Worm (Caenorhabditis elegans) whole organism, L3 larva: ENCODE results near the gene syg-1.

ENCODE experiments used
- R02D3.7 ChIP-seq: fragments of 150-350 bp; optimal IDR thresholded peaks from 2 replicates; lab custom pipeline; 2014; ENCODE audit warnings: missing biosample characterization, missing genetic modification characterization
- ZK546.5 ChIP-seq: sonication (generic microtip); optimal IDR thresholded peaks from 2 replicates; lab custom pipeline; 2017; ENCODE audit warnings: missing biosample characterization, missing genetic modification characterization
- aly-2 ChIP-seq: fragments of 150-350 bp; optimal IDR thresholded peaks from 2 replicates; lab custom pipeline; 2014; ENCODE audit warnings: missing biosample characterization, missing genetic modification characterization
- ama-1 ChIP-seq: fragments of 150-350 bp; optimal IDR thresholded peaks from 2 replicates; lab custom pipeline; 2018
- ceh-16 ChIP-seq: sonication (generic microtip); optimal IDR thresholded peaks from 2 replicates; lab custom pipeline; 2017; ENCODE audit warnings: missing biosample characterization, missing genetic modification characterization
- ceh-28 ChIP-seq: fragments of 150-350 bp; optimal IDR thresholded peaks from 2 replicates; lab custom pipeline; 2014; ENCODE audit warnings: missing biosample characterization, missing genetic modification reagents, missing genetic modification characterization
- ceh-82 ChIP-seq: fragments of 150-350 bp; optimal IDR thresholded peaks from 2 replicates; lab custom pipeline; 2014; ENCODE audit warnings: missing biosample characterization, missing genetic modification characterization
- egl-27 ChIP-seq: sonication (generic microtip); optimal IDR thresholded peaks from 4 replicates; lab custom pipeline; 2017; ENCODE audit warnings: missing biosample characterization, missing genetic modification reagents, missing genetic modification characterization
- egl-5 ChIP-seq: fragments of 150-350 bp; optimal IDR thresholded peaks from 2 replicates; lab custom pipeline; 2017; ENCODE audit warnings: missing biosample characterization, missing genetic modification reagents, missing genetic modification characterization, inconsistent platforms
- elt-1 ChIP-seq: fragments of 150-350 bp; optimal IDR thresholded peaks from 2 replicates; lab custom pipeline; 2014; ENCODE audit warnings: missing biosample characterization, missing genetic modification characterization
- elt-2 ChIP-seq: sonication (generic microtip); optimal IDR thresholded peaks from 2 replicates; lab custom pipeline; 2016; ENCODE audit warnings: missing genetic modification reagents, mild to moderate bottlenecking, missing genetic modification characterization, missing compliant biosample characterization
- elt-3 ChIP-seq, 3 experiments: fragments of 150-350 bp in 1 of 3; sonication (generic microtip) in 2 of 3; optimal IDR thresholded peaks; 2 replicates in 2 of 3; 4 replicates in 1 of 3; lab custom pipeline; 2014 to 2017; ENCODE audit warnings: missing biosample characterization in 3 of 3, missing genetic modification characterization in 3 of 3
- fkh-2 ChIP-seq: fragments of 150-350 bp; optimal IDR thresholded peaks from 2 replicates; lab custom pipeline; 2014; ENCODE audit warnings: missing biosample characterization, missing genetic modification reagents, missing genetic modification characterization
- fos-1 ChIP-seq: fragments of 150-350 bp; optimal IDR thresholded peaks from 2 replicates; lab custom pipeline; 2014; ENCODE audit warnings: missing biosample characterization, missing genetic modification characterization
- hmg-11 ChIP-seq: sonication (generic microtip); optimal IDR thresholded peaks from 2 replicates; lab custom pipeline; 2016; ENCODE audit warnings: missing genetic modification characterization, missing compliant biosample characterization
- jun-1 ChIP-seq: fragments of 150-350 bp; optimal IDR thresholded peaks from 2 replicates; lab custom pipeline; 2014; ENCODE audit warnings: missing biosample characterization, missing genetic modification reagents, missing genetic modification characterization
- lin-15B ChIP-seq: fragments of 150-350 bp; optimal IDR thresholded peaks from 2 replicates; lab custom pipeline; 2014; ENCODE audit warnings: missing biosample characterization, missing genetic modification characterization
- lin-39 ChIP-seq: fragments of 150-350 bp; optimal IDR thresholded peaks from 2 replicates; lab custom pipeline; 2018; ENCODE audit warnings: missing biosample characterization, missing genetic modification reagents, missing genetic modification characterization
- lsy-12 ChIP-seq: sonication (generic microtip); optimal IDR thresholded peaks from 2 replicates; lab custom pipeline; 2016; ENCODE audit warnings: mild to moderate bottlenecking, missing genetic modification characterization, missing compliant biosample characterization
- mdl-1 ChIP-seq: fragments of 150-350 bp; optimal IDR thresholded peaks from 2 replicates; lab custom pipeline; 2014; ENCODE audit warnings: missing biosample characterization, missing genetic modification characterization
- mml-1 ChIP-seq: fragments of 150-350 bp; sonication (generic microtip); optimal IDR thresholded peaks from 3 replicates; lab custom pipeline; 2014; ENCODE audit warnings: missing biosample characterization, missing genetic modification characterization
- nhr-11 ChIP-seq: fragments of 150-350 bp; optimal IDR thresholded peaks from 2 replicates; lab custom pipeline; 2014; ENCODE audit warnings: missing biosample characterization, missing genetic modification characterization
- nhr-12 ChIP-seq: fragments of 150-350 bp; optimal IDR thresholded peaks from 2 replicates; lab custom pipeline; 2014; ENCODE audit warnings: missing biosample characterization, missing genetic modification characterization
- nhr-25 ChIP-seq: sonication (generic microtip); optimal IDR thresholded peaks from 2 replicates; lab custom pipeline; 2017; ENCODE audit warnings: missing biosample characterization, missing genetic modification characterization
- nhr-67 ChIP-seq: fragments of 150-350 bp; optimal IDR thresholded peaks from 2 replicates; lab custom pipeline; 2014; ENCODE audit warnings: missing biosample characterization, missing genetic modification characterization
- nhr-76 ChIP-seq: fragments of 150-350 bp; sonication (generic microtip); optimal IDR thresholded peaks from 5 replicates; lab custom pipeline; 2014; ENCODE audit warnings: missing biosample characterization, missing genetic modification characterization
- pha-4 ChIP-seq: fragments of 150-350 bp; optimal IDR thresholded peaks from 2 replicates; lab custom pipeline; 2014; ENCODE audit warnings: missing biosample characterization, missing genetic modification reagents, missing genetic modification characterization
- snpc-4 ChIP-seq: fragments of 150-350 bp; optimal IDR thresholded peaks from 2 replicates; lab custom pipeline; 2014; ENCODE audit warnings: missing biosample characterization, missing genetic modification characterization
- unc-39 ChIP-seq: sonication (generic microtip); optimal IDR thresholded peaks from 4 replicates; lab custom pipeline; 2017; ENCODE audit warnings: missing biosample characterization, missing genetic modification characterization
- zag-1 ChIP-seq: fragments of 150-350 bp; optimal IDR thresholded peaks from 2 replicates; lab custom pipeline; 2014; ENCODE audit warnings: missing biosample characterization, missing genetic modification characterization
- ztf-11 ChIP-seq: fragments of 150-350 bp; optimal IDR thresholded peaks from 2 replicates; lab custom pipeline; 2014; ENCODE audit warnings: missing biosample characterization, missing genetic modification characterization

Gene syg-1

ce11 chrX:2475873-2476272, 39.3 kb downstream of the syg-1 start, which contains the start of gene R04B3.3:
R04B3.3 (minus strand) TSS chrX:2475973.
- TF ChIP-seq zag-1 (tag; lab: Kevin White, UChicago) (no peak), aly-2 (tag; lab: Kevin White, UChicago) (no peak), mml-1 (tag; lab: Kevin White, UChicago) (no peak), elt-2 (tag; lab: Kevin White, UChicago) (no peak), egl-27 (tag; lab: Kevin White, UChicago) (no peak), R02D3.7 (no peak), lin-39 (tag; lab: Kevin White, UChicago) (no peak), nhr-67 (tag; lab: Kevin White, UChicago) (no peak), ZK546.5 (tag; lab: Kevin White, UChicago) (no peak), lsy-12 (tag; lab: Kevin White, UChicago) (no peak), fkh-2 (no peak), lin-15B (tag; lab: Kevin White, UChicago) (no peak)

ce11 chrX:2473618-2474017, 41.5 kb downstream of the syg-1 start, which contains the start of gene R04B3.2:
R04B3.2 (minus strand) TSS chrX:2473718.
- no peak for TF ChIP-seq nhr-76
- no peak for TF ChIP-seq snpc-4 (tag; lab: Kevin White, UChicago)
- no peak for TF ChIP-seq ztf-11 (tag; lab: Kevin White, UChicago)
- TF ChIP-seq nhr-25 (tag; lab: Kevin White, UChicago) = no peak
- no peak for TF ChIP-seq elt-2 (tag; lab: Kevin White, UChicago)
- TF ChIP-seq ceh-82 (tag; lab: Kevin White, UChicago) = no peak
- no peak for TF ChIP-seq nhr-67 (tag; lab: Kevin White, UChicago)

- TF ChIP-seq mdl-1 (tag; lab: Kevin White, UChicago) (no peak), lin-15B (tag; lab: Kevin White, UChicago) (no peak), jun-1 (tag; lab: Kevin White, UChicago) (no peak), nhr-25 (tag; lab: Kevin White, UChicago) (peak; percentile 20), unc-39 (tag; lab: Kevin White, UChicago) (no peak), nhr-11 (no peak), ceh-16 (tag; lab: Kevin White, UChicago) (no peak)
Measured at ce11 chrX:2471303-2471702, 43.8 kb downstream of the syg-1 start, which contains the start of gene R04B3.1. R04B3.1 (minus strand) TSS chrX:2471403.

- no peak for TF ChIP-seq ceh-28
- TF ChIP-seq fos-1 (tag; lab: Kevin White, UChicago) = no peak
- TF ChIP-seq ama-1 (lab: Kevin White, UChicago) = no peak
- no peak for TF ChIP-seq elt-3 (tag; optimal IDR thresholded peaks at IDR 0.05; lab: Kevin White, UChicago)
- TF ChIP-seq elt-1 (tag; lab: Kevin White, UChicago) = no peak
- TF ChIP-seq fkh-2 = no peak
- TF ChIP-seq snpc-4 (tag; lab: Kevin White, UChicago) = no peak
- TF ChIP-seq egl-5 (tag; lab: Kevin White, UChicago) = no peak
- TF ChIP-seq jun-1 (tag; lab: Kevin White, UChicago) = no peak
Measured at ce11 chrX:2464064-2464463, 51.1 kb downstream of the syg-1 start.

ce11 chrX:2461742-2462141, 53.4 kb downstream of the syg-1 start:
- TF ChIP-seq hmg-11 (tag; lab: Kevin White, UChicago) = no peak
- no peak for TF ChIP-seq nhr-12 (tag; lab: Kevin White, UChicago)
- no peak for TF ChIP-seq ZK546.5 (tag; lab: Kevin White, UChicago)
- no peak for TF ChIP-seq ama-1 (lab: Kevin White, UChicago)
- no peak for TF ChIP-seq unc-39 (tag; lab: Kevin White, UChicago)

- TF ChIP-seq pha-4 (peak; percentile 23), fkh-2 (no peak)
Measured at ce11 chrX:2459793-2460192, 55.3 kb downstream of the syg-1 start, which contains the start of gene fox-1. fox-1 (minus strand) TSS chrX:2459893.
